Worm (Caenorhabditis elegans) whole organism, L4/young adult: ENCODE data around the gene ccdc-55.

Source experiments
- W03F9.2 ChIP-seq: fragments of 150-350 bp; optimal IDR thresholded peaks from 2 replicates; lab custom pipeline; 2014; ENCODE audit warnings: missing biosample characterization, missing genetic modification characterization
- dao-5 ChIP-seq: sonication (generic microtip); optimal IDR thresholded peaks from 2 replicates; lab custom pipeline; 2016; ENCODE audit warnings: missing genotype, missing genetic modification characterization, moderate library complexity, missing compliant biosample characterization
- him-1 ChIP-seq: sonication (generic microtip); optimal IDR thresholded peaks from 2 replicates; lab custom pipeline; 2016; ENCODE audit warnings: missing genotype, missing genetic modification reagents, missing genetic modification characterization, missing compliant biosample characterization

Gene ccdc-55

ce11 chrIII:4168665-4169064, at the start of gene ccdc-55:
ccdc-55 (minus strand) TSS chrIII:4168765.
- no peak for TF ChIP-seq him-1 (tag; lab: Kevin White, UChicago)
- TF ChIP-seq dao-5 (tag; lab: Kevin White, UChicago): no peak
- no peak for TF ChIP-seq W03F9.2 (tag; lab: Kevin White, UChicago)

- TF ChIP-seq him-1 (tag; lab: Kevin White, UChicago) (no peak), W03F9.2 (tag; lab: Kevin White, UChicago) (no peak), dao-5 (tag; lab: Kevin White, UChicago) (no peak)
Measured at ce11 chrIII:4210661-4211060, 42.1 kb upstream of the ccdc-55 start.

- TF ChIP-seq him-1 (tag; lab: Kevin White, UChicago) (no peak), W03F9.2 (tag; lab: Kevin White, UChicago) (no peak), dao-5 (tag; lab: Kevin White, UChicago) (no peak)
Measured at ce11 chrIII:4209188-4209587, 40.6 kb upstream of the ccdc-55 start, which contains the start of gene phlp-2. phlp-2 (plus strand) TSS chrIII:4209488.

- TF ChIP-seq W03F9.2 (tag; lab: Kevin White, UChicago) (no peak), dao-5 (tag; lab: Kevin White, UChicago) (no peak), him-1 (tag; lab: Kevin White, UChicago) (no peak)
Measured at ce11 chrIII:4208210-4208609, 39.6 kb upstream of the ccdc-55 start.

- TF ChIP-seq dao-5 (tag; lab: Kevin White, UChicago) (no peak), him-1 (tag; lab: Kevin White, UChicago) (no peak), W03F9.2 (tag; lab: Kevin White, UChicago) (peak; percentile 36)
Measured at ce11 chrIII:4205751-4206327, 37.3 kb upstream of the ccdc-55 start, which contains the start of gene R74.8. R74.8 (plus strand) TSS chrIII:4206277.

- TF ChIP-seq him-1 (tag; lab: Kevin White, UChicago) (no peak), W03F9.2 (tag; lab: Kevin White, UChicago) (no peak), dao-5 (tag; lab: Kevin White, UChicago) (no peak)
Measured at ce11 chrIII:4204964-4205363, 36.4 kb upstream of the ccdc-55 start.

ce11 chrIII:4204072-4204471, 35.5 kb upstream of the ccdc-55 start, which contains the start of the genes pelo-1 and R74.7:
pelo-1 (minus strand) TSS chrIII:4204222.
R74.7 (plus strand) TSS chrIII:4204429.
- TF ChIP-seq W03F9.2 (tag; lab: Kevin White, UChicago) (no peak), dao-5 (tag; lab: Kevin White, UChicago) (no peak), him-1 (tag; lab: Kevin White, UChicago) (no peak)

ce11 chrIII:4196988-4197384, 28.4 kb upstream of the ccdc-55 start, which contains the start of gene asd-1:
asd-1 (plus strand) TSS chrIII:4197285.
- TF ChIP-seq him-1 (tag; lab: Kevin White, UChicago) (no peak), W03F9.2 (tag; lab: Kevin White, UChicago) (no peak), dao-5 (tag; lab: Kevin White, UChicago) (no peak)

- TF ChIP-seq him-1 (tag; lab: Kevin White, UChicago) (no peak), W03F9.2 (tag; lab: Kevin White, UChicago) (peak; percentile 7)
Measured at ce11 chrIII:4196301-4196987, 27.9 kb upstream of the ccdc-55 start.

- TF ChIP-seq dao-5 (tag; lab: Kevin White, UChicago) (peak; percentile 58), W03F9.2 (tag; lab: Kevin White, UChicago) (peak; percentile 2), him-1 (tag; lab: Kevin White, UChicago) (peak; percentile 51)
Measured at ce11 chrIII:4195306-4196008, 26.9 kb upstream of the ccdc-55 start.

ce11 chrIII:4194349-4195110, 26.0 kb upstream of the ccdc-55 start:
- TF ChIP-seq him-1 (tag; lab: Kevin White, UChicago) (no peak), W03F9.2 (tag; lab: Kevin White, UChicago) (no peak), dao-5 (tag; lab: Kevin White, UChicago) (no peak)

- TF ChIP-seq him-1 (tag; lab: Kevin White, UChicago) (peak; percentile 63), W03F9.2 (tag; lab: Kevin White, UChicago) (peak; percentile 84), dao-5 (tag; lab: Kevin White, UChicago) (no peak)
Measured at ce11 chrIII:4193659-4194103, 25.1 kb upstream of the ccdc-55 start, which contains the start of gene xbp-1. xbp-1 (plus strand) TSS chrIII:4193809.
